Worm (Caenorhabditis elegans) whole organism, L4/young adult: ENCODE data around the gene mec-17.

Experiments
- W03F9.2 ChIP-seq: fragments of 150-350 bp; optimal IDR thresholded peaks from 2 replicates; lab custom pipeline; 2014; ENCODE audit warnings: missing biosample characterization, missing genetic modification characterization
- dao-5 ChIP-seq: sonication (generic microtip); optimal IDR thresholded peaks from 2 replicates; lab custom pipeline; 2016; ENCODE audit warnings: missing genotype, missing genetic modification characterization, moderate library complexity, missing compliant biosample characterization

DNA sequence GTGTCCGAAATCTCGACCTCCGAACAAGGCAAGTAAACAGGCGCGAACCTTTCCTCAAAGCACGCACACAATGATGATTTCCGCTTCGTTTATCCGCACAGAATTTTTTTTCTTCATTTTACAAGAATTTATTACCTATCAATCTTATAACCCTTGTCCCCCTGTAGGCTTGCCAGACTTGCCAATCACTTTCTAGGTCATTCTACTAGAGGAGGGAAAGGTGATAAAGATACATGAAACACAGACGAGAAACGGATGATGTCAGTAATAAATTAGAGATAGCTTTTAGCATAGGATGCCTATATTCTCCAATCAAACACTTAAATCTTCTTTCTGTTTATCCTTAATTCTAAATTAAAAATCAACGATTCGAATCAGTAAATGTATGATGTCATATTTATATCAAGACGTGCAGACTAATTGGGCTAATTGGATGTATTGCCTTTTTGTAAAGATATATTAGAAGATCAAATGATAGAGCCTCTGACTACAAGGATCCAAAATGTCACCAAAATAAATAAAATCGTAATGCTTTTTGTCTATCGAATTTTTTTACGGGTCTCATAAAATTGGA lies 40.4 kb upstream of the mec-17 start:
- TF ChIP-seq W03F9.2 (tag; lab: Kevin White, UChicago): no peak
- TF ChIP-seq dao-5 (tag; lab: Kevin White, UChicago): no peak
